Worm (Caenorhabditis elegans): ENCODE results near the gene fbxb-17.

The fbxb-17 gene

ce11 chrII:1694530-1694929, 18.3 kb downstream of the fbxb-17 start, which contains the start of gene fbxc-26:
Gene fbxc-26 (minus strand): TSS chrII:1694630.
- no peak for TF ChIP-seq F13H6.1 (tag; optimal IDR thresholded peaks at IDR 0.05)
- TF ChIP-seq pag-3 (tag; optimal IDR thresholded peaks at IDR 0.05; ENCODE audit: borderline replicate concordance): no peak
- no peak for TF ChIP-seq elt-4 (tag; optimal IDR thresholded peaks at IDR 0.05)
- TF ChIP-seq gmeb-2 (tag; optimal IDR thresholded peaks at IDR 0.05): no peak
- TF ChIP-seq eyg-1 (tag; optimal IDR thresholded peaks at IDR 0.05): no peak
- no peak for TF ChIP-seq ceh-19 (GFP tag; optimal IDR thresholded peaks at IDR 0.05)
- no peak for TF ChIP-seq ceh-6 (GFP tag; optimal IDR thresholded peaks at IDR 0.05)
- TF ChIP-seq sox-4 (tag; optimal IDR thresholded peaks at IDR 0.05): no peak
- no peak for TF ChIP-seq fax-1 (tag; optimal IDR thresholded peaks at IDR 0.05)
- no peak for TF ChIP-seq odd-2 (tag; optimal IDR thresholded peaks at IDR 0.05)
- TF ChIP-seq ceh-9 (tag; optimal IDR thresholded peaks at IDR 0.05): no peak
- TF ChIP-seq madf-2 (tag; optimal IDR thresholded peaks at IDR 0.05): no peak
- no peak for TF ChIP-seq dve-1 (tag; optimal IDR thresholded peaks at IDR 0.05)
- TF ChIP-seq ceh-31 (tag; optimal IDR thresholded peaks at IDR 0.05): no peak

DNA sequence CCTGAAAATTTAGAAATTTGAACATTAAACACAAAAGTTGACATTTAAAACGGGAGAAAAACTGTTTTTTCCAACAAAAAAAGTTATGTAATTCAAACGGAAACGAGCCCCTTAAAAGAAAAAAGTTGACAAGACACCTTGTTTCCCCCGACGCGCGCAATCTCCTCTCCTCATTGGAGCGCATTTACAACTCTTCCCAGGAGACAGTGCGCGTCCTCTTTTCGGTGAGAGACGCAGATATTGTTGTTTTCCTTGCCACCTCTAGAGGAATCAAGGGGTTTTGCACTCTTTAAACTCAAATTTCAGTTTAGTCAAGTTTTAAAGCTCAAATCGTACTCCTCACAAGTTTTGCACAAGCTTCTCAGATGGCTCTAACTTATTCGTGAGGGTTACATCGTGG, 19.7 kb downstream of the fbxb-17 start, which contains the start of gene F58E1.13:
TSS of gene F58E1.13 (minus strand) at position 12 of the 400 bp plus-strand sequence.
- TF ChIP-seq hlh-8 (tag; optimal IDR thresholded peaks at IDR 0.05) (no peak), ceh-30 (tag; optimal IDR thresholded peaks at IDR 0.05) (no peak), ref-2 (tag; optimal IDR thresholded peaks at IDR 0.05) (no peak), nhr-232 (tag; optimal IDR thresholded peaks at IDR 0.05) (no peak), pat-9 (tag; optimal IDR thresholded peaks at IDR 0.05) (no peak), odd-2 (tag; optimal IDR thresholded peaks at IDR 0.05) (no peak), hlh-30 (tag; optimal IDR thresholded peaks at IDR 0.05; ENCODE audit: insufficient read depth) (no peak), madf-2 (tag; optimal IDR thresholded peaks at IDR 0.05) (no peak)

DNA sequence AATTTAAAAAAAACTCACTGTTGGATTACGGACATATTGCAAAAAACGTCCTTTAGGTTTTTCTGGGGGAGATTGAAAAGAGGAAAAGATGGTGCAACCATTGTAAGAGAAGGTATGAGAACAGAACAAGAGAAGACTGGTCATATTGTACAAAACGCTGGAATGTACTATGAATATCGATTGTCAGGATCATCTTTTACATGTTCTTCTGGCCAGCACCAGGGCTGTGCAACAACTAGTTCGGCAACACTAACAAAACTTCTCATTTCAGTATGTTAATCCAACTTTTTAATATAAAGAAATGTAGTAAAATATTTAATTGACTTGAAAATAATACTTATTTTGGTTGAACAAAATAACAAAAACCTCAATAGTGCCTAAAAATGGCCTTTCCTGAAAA, 27.2 kb downstream of the fbxb-17 start, which contains the start of gene fbxb-47:
TSS of gene fbxb-47 (minus strand) at position 101 of the 400 bp plus-strand sequence.
- TF ChIP-seq ceh-18 (tag; optimal IDR thresholded peaks at IDR 0.05) (no peak), gmeb-2 (tag; optimal IDR thresholded peaks at IDR 0.05) (no peak), dve-1 (tag; optimal IDR thresholded peaks at IDR 0.05) (no peak), eyg-1 (tag; optimal IDR thresholded peaks at IDR 0.05) (no peak), unc-42 (tag; optimal IDR thresholded peaks at IDR 0.05) (no peak), elt-4 (tag; optimal IDR thresholded peaks at IDR 0.05) (no peak), T23F11.4 (GFP tag; optimal IDR thresholded peaks at IDR 0.05) (no peak), K02D7.2 (tag; optimal IDR thresholded peaks at IDR 0.05) (no peak), lin-11 (tag; optimal IDR thresholded peaks at IDR 0.05) (no peak), dmd-4 (tag; optimal IDR thresholded peaks at IDR 0.05; ENCODE audit: borderline replicate concordance) (no peak), pax-1 (tag; optimal IDR thresholded peaks at IDR 0.05) (no peak), sox-2 (GFP tag; IDR thresholded peaks at IDR 0.05) (no peak), odd-2 (tag; optimal IDR thresholded peaks at IDR 0.05) (no peak), F13H6.1 (tag; optimal IDR thresholded peaks at IDR 0.05) (no peak), ama-1 (optimal IDR thresholded peaks at IDR 0.05) (no peak), pros-1 (tag; optimal IDR thresholded peaks at IDR 0.05) (no peak), rnt-1 (tag; optimal IDR thresholded peaks at IDR 0.05) (no peak), nhr-11 (tag; optimal IDR thresholded peaks at IDR 0.05) (no peak)

- no peak for TF ChIP-seq nhr-11 (tag; optimal IDR thresholded peaks at IDR 0.05)
- TF ChIP-seq odd-2 (tag; optimal IDR thresholded peaks at IDR 0.05): no peak
- no peak for TF ChIP-seq nhr-232 (tag; optimal IDR thresholded peaks at IDR 0.05)
- TF ChIP-seq ceh-6 (GFP tag; optimal IDR thresholded peaks at IDR 0.05): no peak
- no peak for TF ChIP-seq rnt-1 (tag; optimal IDR thresholded peaks at IDR 0.05)
- no peak for TF ChIP-seq pha-4 (tag; optimal IDR thresholded peaks at IDR 0.05)
- no peak for TF ChIP-seq unc-55 (GFP tag; optimal IDR thresholded peaks at IDR 0.05)
- TF ChIP-seq dmd-4 (tag; optimal IDR thresholded peaks at IDR 0.05; ENCODE audit: borderline replicate concordance): no peak
- no peak for TF ChIP-seq hlh-30 (tag; optimal IDR thresholded peaks at IDR 0.05; ENCODE audit: insufficient read depth)
- no peak for TF ChIP-seq ceh-30 (tag; optimal IDR thresholded peaks at IDR 0.05)
- TF ChIP-seq lin-11 (tag; optimal IDR thresholded peaks at IDR 0.05): no peak
- TF ChIP-seq pros-1 (tag; optimal IDR thresholded peaks at IDR 0.05): no peak
- TF ChIP-seq pqm-1 (tag; optimal IDR thresholded peaks at IDR 0.05): no peak
- TF ChIP-seq C08G9.2 (tag; optimal IDR thresholded peaks at IDR 0.05): no peak
- TF ChIP-seq hlh-6 (tag; optimal IDR thresholded peaks at IDR 0.05): no peak
- no peak for TF ChIP-seq syd-9 (tag; optimal IDR thresholded peaks at IDR 0.05)
Measured at ce11 chrII:1706385-1706784, 30.2 kb downstream of the fbxb-17 start, which contains the start of gene sdz-18. Gene sdz-18 (minus strand): TSS chrII:1706485.

Data from whole organism, late embryonic.